Worm (Caenorhabditis elegans) whole organism, mixed stage, embryonic: ENCODE data around the gene C38C3.4.

Experiments used
- blmp-1 ChIP-seq: fragments of 150-350 bp; optimal IDR thresholded peaks from 2 replicates; lab custom pipeline; 2014; ENCODE audit warnings: missing biosample characterization, missing genetic modification characterization
- elt-3 ChIP-seq: fragments of 150-350 bp; optimal IDR thresholded peaks from 2 replicates; lab custom pipeline; 2014; ENCODE audit warnings: missing biosample characterization, missing genetic modification characterization
- lin-13 ChIP-seq: fragments of 150-350 bp; optimal IDR thresholded peaks from 2 replicates; lab custom pipeline; 2014; ENCODE audit warnings: missing biosample characterization, missing genetic modification characterization
- nhr-237 ChIP-seq: fragments of 150-350 bp; optimal IDR thresholded peaks from 2 replicates; lab custom pipeline; 2014; ENCODE audit warnings: missing biosample characterization, missing genetic modification characterization
- nhr-28 ChIP-seq: fragments of 150-350 bp; optimal IDR thresholded peaks from 2 replicates; lab custom pipeline; 2014; ENCODE audit warnings: missing biosample characterization, missing genetic modification characterization
- snpc-4 ChIP-seq: fragments of 150-350 bp; optimal IDR thresholded peaks from 2 replicates; lab custom pipeline; 2014; ENCODE audit warnings: missing biosample characterization, missing genetic modification characterization
- tbx-8 ChIP-seq: fragments of 200-800 bp; sonication (Bioruptor generic); optimal IDR thresholded peaks from 2 replicates; lab custom pipeline; 2018; ENCODE audit warnings: mild to moderate bottlenecking, missing genetic modification characterization, moderate library complexity, missing compliant biosample characterization
- unc-39 ChIP-seq: fragments of 150-350 bp; optimal IDR thresholded peaks from 2 replicates; lab custom pipeline; 2014; ENCODE audit warnings: missing biosample characterization, missing genetic modification characterization
- unc-62 ChIP-seq: fragments of 150-350 bp; optimal IDR thresholded peaks from 2 replicates; lab custom pipeline; 2014; ENCODE audit warnings: missing biosample characterization, missing genetic modification reagents, missing genetic modification characterization
- zip-8 ChIP-seq: fragments of 150-350 bp; optimal IDR thresholded peaks from 2 replicates; lab custom pipeline; 2014; ENCODE audit warnings: missing biosample characterization, missing genetic modification characterization

DNA sequence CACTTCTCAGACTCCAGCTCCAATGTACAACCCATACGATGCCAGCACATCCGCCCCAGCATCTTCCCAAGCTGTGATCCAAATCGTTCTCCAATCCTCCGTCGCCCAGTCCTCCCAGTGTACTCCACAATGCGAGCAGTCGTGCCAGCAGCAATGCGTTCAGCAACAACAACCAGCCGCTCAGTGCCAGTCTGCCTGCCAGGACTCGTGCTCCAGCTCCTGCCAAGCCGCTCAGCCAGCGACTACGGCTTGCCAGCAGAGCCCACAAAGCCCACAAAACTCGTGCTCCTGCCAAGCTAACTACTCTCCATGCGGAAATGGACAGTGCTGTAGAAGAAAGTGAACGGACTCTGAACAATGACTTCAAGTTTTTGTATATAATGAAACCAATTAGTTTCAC lies 15.9 kb upstream of the C38C3.4 start:
- TF ChIP-seq unc-62, result no peak
- TF ChIP-seq unc-39 (tag; lab: Kevin White, UChicago), result no peak
- TF ChIP-seq zip-8, result no peak
- no peak for TF ChIP-seq lin-13 (tag; lab: Kevin White, UChicago)
- no peak for TF ChIP-seq nhr-28
- no peak for TF ChIP-seq nhr-237 (tag; lab: Kevin White, UChicago)
- TF ChIP-seq snpc-4 (tag; lab: Kevin White, UChicago), result no peak
- TF ChIP-seq tbx-8 (GFP tag; lab: Kevin White, UChicago), result no peak
- no peak for TF ChIP-seq elt-3 (tag; lab: Kevin White, UChicago)
- no peak for TF ChIP-seq blmp-1
